Worm (Caenorhabditis elegans) whole organism, young adult: ENCODE results near the gene inso-1.

Experiments
- B0261.1 ChIP-seq: sonication (generic microtip); optimal IDR thresholded peaks from 2 replicates; lab custom pipeline; 2016; ENCODE audit warnings: mild to moderate bottlenecking, missing genetic modification characterization, moderate library complexity, missing compliant biosample characterization
- B0336.3 ChIP-seq: fragments of 200-800 bp; sonication (Bioruptor generic); IDR thresholded peaks from 2 replicates; pipeline ENCODE4 v1.3.6; 2022; ENCODE audit warnings: missing genetic modification characterization, missing compliant biosample characterization
- C17E4.6 ChIP-seq: fragments of 200-800 bp; sonication (Bioruptor generic); IDR thresholded peaks from 2 replicates; pipeline ENCODE4 v1.3.6; 2022; ENCODE audit warnings: missing genetic modification reagents, missing genetic modification characterization, missing compliant biosample characterization
- F33H1.4 ChIP-seq: fragments of 200-800 bp; sonication (Bioruptor generic); IDR thresholded peaks from 2 replicates; pipeline ENCODE4 v1.3.6; 2022; ENCODE audit warnings: missing genetic modification reagents, missing genetic modification characterization, missing compliant biosample characterization
- F55B11.4 ChIP-seq: sonication (generic microtip); optimal IDR thresholded peaks from 2 replicates; lab custom pipeline; 2016; ENCODE audit warnings: missing compliant biosample characterization, missing genetic modification characterization, borderline replicate concordance; ENCODE audit not compliant: insufficient read depth
- F57C9.4 ChIP-seq: sonication (generic microtip); optimal IDR thresholded peaks from 2 replicates; lab custom pipeline; 2017; ENCODE audit warnings: mild to moderate bottlenecking, missing genetic modification characterization, missing compliant biosample characterization
- K11D2.4 ChIP-seq: fragments of 200-800 bp; sonication (Bioruptor generic); IDR thresholded peaks from 2 replicates; pipeline ENCODE4 v1.3.6; 2022; ENCODE audit warnings: missing genetic modification reagents, missing genetic modification characterization, missing compliant biosample characterization
- T07F8.4 ChIP-seq: sonication (generic microtip); optimal IDR thresholded peaks from 2 replicates; lab custom pipeline; 2016; ENCODE audit warnings: mild to moderate bottlenecking, missing genetic modification characterization, moderate library complexity, missing compliant biosample characterization
- Y53G8AR.9 ChIP-seq: fragments of 200-800 bp; sonication (Bioruptor generic); conservative IDR thresholded peaks from 2 replicates; pipeline ENCODE4 v1.3.6; 2022; ENCODE audit warnings: missing genetic modification reagents, missing genetic modification characterization, missing compliant biosample characterization
- Y56A3A.18 ChIP-seq: fragments of 200-800 bp; sonication (Bioruptor generic); IDR thresholded peaks from 2 replicates; pipeline ENCODE4 v1.3.6; 2022; ENCODE audit warnings: missing genetic modification reagents, missing genetic modification characterization, missing compliant biosample characterization
- Y67H2A.10 ChIP-seq: fragments of 200-800 bp; sonication (Bioruptor generic); conservative IDR thresholded peaks from 2 replicates; pipeline ENCODE4 v1.3.6; 2022; ENCODE audit warnings: missing genetic modification reagents, missing genetic modification characterization, missing compliant biosample characterization
- ama-1 ChIP-seq, 3 experiments: fragments of 150-350 bp in 1 of 3; sonication (generic microtip) in 2 of 3; optimal IDR thresholded peaks; 2 replicates each; lab custom pipeline; 2014 to 2018; ENCODE audit warnings: missing biosample characterization in 2 of 3, missing genetic modification characterization in 2 of 3, missing genetic modification reagents in 2 of 3
- atf-7 ChIP-seq: sonication (generic microtip); optimal IDR thresholded peaks from 2 replicates; lab custom pipeline; 2017; ENCODE audit warnings: mild to moderate bottlenecking, missing genetic modification characterization, missing compliant biosample characterization
- athp-1 ChIP-seq: sonication (generic microtip); optimal IDR thresholded peaks from 2 replicates; lab custom pipeline; 2017; ENCODE audit warnings: mild to moderate bottlenecking, missing genetic modification characterization, missing compliant biosample characterization
- bed-2 ChIP-seq: fragments of 200-800 bp; sonication (Bioruptor generic); IDR thresholded peaks from 2 replicates; pipeline ENCODE4 v1.3.6; 2022; ENCODE audit warnings: missing genetic modification reagents, missing genetic modification characterization, missing compliant biosample characterization
- cebp-2 ChIP-seq: fragments of 200-800 bp; sonication (Bioruptor generic); IDR thresholded peaks from 2 replicates; pipeline ENCODE4 v1.3.6; 2022; ENCODE audit warnings: missing genetic modification characterization, missing compliant biosample characterization
- ceh-27 ChIP-seq: fragments of 200-800 bp; sonication (Bioruptor generic); optimal IDR thresholded peaks from 2 replicates; lab custom pipeline; 2018; ENCODE audit warnings: mild to moderate bottlenecking, missing genetic modification characterization, moderate library complexity, missing compliant biosample characterization
- ceh-40 ChIP-seq: fragments of 200-800 bp; sonication (Bioruptor generic); IDR thresholded peaks from 2 replicates; pipeline ENCODE4 v1.3.6; 2022; ENCODE audit warnings: missing genetic modification characterization, missing compliant biosample characterization
- ceh-91 ChIP-seq: fragments of 200-800 bp; sonication (Bioruptor generic); IDR thresholded peaks from 2 replicates; pipeline ENCODE4 v1.3.6; 2022; ENCODE audit warnings: missing genetic modification reagents, missing genetic modification characterization, missing compliant biosample characterization
- chd-7 ChIP-seq: sonication (generic microtip); optimal IDR thresholded peaks from 2 replicates; lab custom pipeline; 2016; ENCODE audit warnings: mild to moderate bottlenecking, missing genetic modification characterization, moderate library complexity, missing compliant biosample characterization
- die-1 ChIP-seq: sonication (generic microtip); optimal IDR thresholded peaks from 2 replicates; lab custom pipeline; 2016; ENCODE audit warnings: missing genotype, mild to moderate bottlenecking, missing genetic modification characterization, missing compliant biosample characterization
- dpff-1 ChIP-seq: sonication (generic microtip); optimal IDR thresholded peaks from 2 replicates; lab custom pipeline; 2017; ENCODE audit warnings: mild to moderate bottlenecking, missing genetic modification characterization, missing compliant biosample characterization
- egrh-3 ChIP-seq: fragments of 200-800 bp; sonication (Bioruptor generic); IDR thresholded peaks from 2 replicates; pipeline ENCODE4 v1.3.6; 2022; ENCODE audit warnings: missing genetic modification reagents, missing genetic modification characterization, missing compliant biosample characterization
- ekl-4 ChIP-seq: fragments of 200-800 bp; sonication (Bioruptor generic); IDR thresholded peaks from 2 replicates; pipeline ENCODE4 v1.3.6; 2022; ENCODE audit warnings: missing genetic modification reagents, missing genetic modification characterization, missing compliant biosample characterization
- ets-4 ChIP-seq: fragments of 200-800 bp; sonication (Bioruptor generic); optimal IDR thresholded peaks from 2 replicates; lab custom pipeline; 2018; ENCODE audit warnings: mild to moderate bottlenecking, missing genetic modification characterization, missing compliant biosample characterization
- hsf-1 ChIP-seq: fragments of 200-800 bp; sonication (Bioruptor generic); IDR thresholded peaks from 2 replicates; pipeline ENCODE4 v1.3.6; 2022; ENCODE audit warnings: missing genetic modification reagents, missing genetic modification characterization, missing compliant biosample characterization
- let-526 ChIP-seq: fragments of 200-800 bp; sonication (Bioruptor generic); IDR thresholded peaks from 2 replicates; pipeline ENCODE4 v1.3.6; 2022; ENCODE audit warnings: missing genetic modification reagents, missing genetic modification characterization, missing compliant biosample characterization
- lin-35 ChIP-seq, 3 experiments: fragments of 150-350 bp in 2 of 3; sonication (generic microtip) in 1 of 3; optimal IDR thresholded peaks; 2 replicates each; lab custom pipeline; 2014 to 2018; ENCODE audit warnings: missing biosample characterization in 3 of 3, missing genetic modification characterization in 3 of 3, missing genetic modification reagents in 3 of 3
- lin-40 ChIP-seq: sonication (generic microtip); optimal IDR thresholded peaks from 2 replicates; lab custom pipeline; 2016; ENCODE audit warnings: missing genetic modification characterization, mild to moderate bottlenecking, missing compliant biosample characterization, missing genotype, missing genetic modification reagents
- madf-10 ChIP-seq: sonication (generic microtip); optimal IDR thresholded peaks from 2 replicates; lab custom pipeline; 2016; ENCODE audit warnings: mild to moderate bottlenecking, missing genetic modification characterization, missing compliant biosample characterization
- madf-3 ChIP-seq: fragments of 200-800 bp; sonication (Bioruptor generic); IDR thresholded peaks from 2 replicates; pipeline ENCODE4 v1.3.6; 2022; ENCODE audit warnings: missing genetic modification reagents, missing genetic modification characterization, missing compliant biosample characterization
- mxl-1 ChIP-seq: sonication (generic microtip); optimal IDR thresholded peaks from 2 replicates; lab custom pipeline; 2016; ENCODE audit warnings: missing genetic modification characterization, missing compliant biosample characterization
- nfya-2 ChIP-seq: fragments of 200-800 bp; sonication (Bioruptor generic); IDR thresholded peaks from 2 replicates; pipeline ENCODE4 v1.3.6; 2022; ENCODE audit warnings: missing genetic modification reagents, missing genetic modification characterization, missing compliant biosample characterization
- nhr-27 ChIP-seq: fragments of 200-800 bp; sonication (Bioruptor generic); optimal IDR thresholded peaks from 2 replicates; lab custom pipeline; 2018; ENCODE audit warnings: mild to moderate bottlenecking, missing genetic modification characterization, moderate library complexity, missing compliant biosample characterization
- nhr-90 ChIP-seq: sonication (generic microtip); optimal IDR thresholded peaks from 2 replicates; lab custom pipeline; 2016; ENCODE audit warnings: missing genotype, mild to moderate bottlenecking, missing genetic modification characterization, missing compliant biosample characterization
- pbrm-1 ChIP-seq: fragments of 200-800 bp; sonication (Bioruptor generic); IDR thresholded peaks from 2 replicates; pipeline ENCODE4 v1.3.6; 2022; ENCODE audit warnings: missing genetic modification reagents, missing genetic modification characterization, missing compliant biosample characterization
- snpc-1.1 ChIP-seq: sonication (generic microtip); optimal IDR thresholded peaks from 2 replicates; lab custom pipeline; 2017; ENCODE audit warnings: missing genetic modification characterization, mild to moderate bottlenecking, missing compliant biosample characterization, antibody characterized with exemption, moderate library complexity, missing genotype, missing genetic modification reagents; ENCODE audit not compliant: insufficient read depth
- snpc-4 ChIP-seq, 5 experiments: fragments of 150-350 bp in 1 of 5; sonication (generic microtip) in 4 of 5; optimal IDR thresholded peaks; 2 replicates each; lab custom pipeline; 2014 to 2018; ENCODE audit warnings: missing genetic modification characterization in 5 of 5, missing biosample characterization in 3 of 5, antibody characterized with exemption in 2 of 5, mild to moderate bottlenecking in 2 of 5, missing compliant biosample characterization in 2 of 5, missing genotype in 2 of 5, moderate library complexity in 2 of 5, missing genetic modification reagents in 1 of 5
- sptf-2 ChIP-seq: fragments of 200-800 bp; sonication (Bioruptor generic); optimal IDR thresholded peaks from 2 replicates; lab custom pipeline; 2018; ENCODE audit warnings: mild to moderate bottlenecking, missing genetic modification characterization, missing compliant biosample characterization
- tbx-9 ChIP-seq: sonication (generic microtip); optimal IDR thresholded peaks from 2 replicates; lab custom pipeline; 2016; ENCODE audit warnings: borderline replicate concordance, missing genetic modification characterization, inconsistent platforms, missing compliant biosample characterization
- unc-130 ChIP-seq: sonication (generic microtip); optimal IDR thresholded peaks from 2 replicates; lab custom pipeline; 2016; ENCODE audit warnings: missing genetic modification reagents, missing genetic modification characterization, missing compliant biosample characterization
- zfh-2 ChIP-seq: fragments of 200-800 bp; sonication (Bioruptor generic); conservative IDR thresholded peaks from 2 replicates; pipeline ENCODE4 v1.3.6; 2022; ENCODE audit warnings: missing genetic modification reagents, missing genetic modification characterization, missing compliant biosample characterization
- ztf-18 ChIP-seq: sonication (generic microtip); optimal IDR thresholded peaks from 2 replicates; lab custom pipeline; 2016; ENCODE audit warnings: missing genotype, mild to moderate bottlenecking, missing genetic modification characterization, missing compliant biosample characterization
- ztf-22 ChIP-seq: fragments of 200-800 bp; sonication (Bioruptor generic); optimal IDR thresholded peaks from 2 replicates; lab custom pipeline; 2018; ENCODE audit warnings: mild to moderate bottlenecking, missing genetic modification characterization, moderate library complexity, missing compliant biosample characterization
- ztf-25 ChIP-seq: fragments of 200-800 bp; sonication (Bioruptor generic); IDR thresholded peaks from 2 replicates; pipeline ENCODE4 v1.3.6; 2022; ENCODE audit warnings: missing genetic modification reagents, missing genetic modification characterization, missing compliant biosample characterization
- ztf-28 ChIP-seq: fragments of 200-800 bp; sonication (Bioruptor generic); IDR thresholded peaks from 2 replicates; pipeline ENCODE4 v1.3.6; 2022; ENCODE audit warnings: missing genetic modification reagents, missing genetic modification characterization, missing compliant biosample characterization
- ztf-3 ChIP-seq: fragments of 200-800 bp; sonication (Bioruptor generic); optimal IDR thresholded peaks from 2 replicates; lab custom pipeline; 2018; ENCODE audit warnings: mild to moderate bottlenecking, missing genetic modification characterization, missing compliant biosample characterization
- ztf-6 ChIP-seq: fragments of 200-800 bp; sonication (Bioruptor generic); IDR thresholded peaks from 2 replicates; pipeline ENCODE4 v1.3.6; 2022; ENCODE audit warnings: missing genetic modification reagents, missing genetic modification characterization, missing compliant biosample characterization

inso-1 gene

ce11 chrX:1344818-1345217 is 44.9 kb downstream of the inso-1 start (continued):
- TF ChIP-seq Y56A3A.18 (GFP tag; lab: Robert Waterston, UW) = peak; percentile 99
- TF ChIP-seq Y53G8AR.9 (GFP tag; lab: Robert Waterston, UW) = peak; percentile 93
- peak; percentile 98 for TF ChIP-seq B0336.3
- TF ChIP-seq bed-2 (GFP tag; lab: Robert Waterston, UW) = peak; percentile 32; the same call in 1 of the 2 replicates
- TF ChIP-seq ztf-25 (GFP tag; lab: Robert Waterston, UW) = no peak
- TF ChIP-seq ztf-3 (GFP tag; lab: Kevin White, UChicago) = peak; percentile 87
- TF ChIP-seq ceh-27 (GFP tag; lab: Kevin White, UChicago) = peak; percentile 98
- no peak for TF ChIP-seq snpc-1.1 (tag; lab: Kevin White, UChicago)
- no peak for TF ChIP-seq madf-3 (GFP tag; lab: Robert Waterston, UW)
- TF ChIP-seq let-526 (GFP tag; lab: Robert Waterston, UW) = no peak
- TF ChIP-seq ztf-28 = no peak
- no peak for TF ChIP-seq egrh-3 (GFP tag; lab: Robert Waterston, UW)
- no peak for TF ChIP-seq sptf-2 (GFP tag; lab: Kevin White, UChicago)
- TF ChIP-seq pbrm-1 (GFP tag; lab: Robert Waterston, UW) = peak; percentile 86
- TF ChIP-seq K11D2.4 (GFP tag; lab: Robert Waterston, UW) = peak; percentile 98
- TF ChIP-seq hsf-1 (GFP tag; lab: Robert Waterston, UW) = no peak
- peak; percentile 94 for TF ChIP-seq ets-4
- no peak for TF ChIP-seq chd-7 (tag; lab: Kevin White, UChicago)
- TF ChIP-seq ekl-4 (GFP tag; lab: Robert Waterston, UW) = peak; percentile 82
- peak; percentile 94 for TF ChIP-seq madf-10 (tag; lab: Kevin White, UChicago)
- peak; percentile 62 for TF ChIP-seq dpff-1
- peak; percentile 84 for TF ChIP-seq C17E4.6 (GFP tag; lab: Robert Waterston, UW)
- no peak for TF ChIP-seq mxl-1 (tag; lab: Kevin White, UChicago)
- no peak for TF ChIP-seq athp-1 (tag; lab: Kevin White, UChicago)
- TF ChIP-seq unc-130 (GFP tag; lab: Kevin White, UChicago) = no peak
- peak; percentile 53 for TF ChIP-seq B0261.1
- no peak for TF ChIP-seq zfh-2
- peak; percentile 28 for TF ChIP-seq ztf-18 (tag; lab: Kevin White, UChicago)
- peak; percentile 84 for TF ChIP-seq T07F8.4 (tag; lab: Kevin White, UChicago)
- TF ChIP-seq ceh-40 (GFP tag; lab: Robert Waterston, UW) = no peak
- TF ChIP-seq nhr-27 (tag; lab: Kevin White, UChicago) = peak; percentile 38
- no peak for TF ChIP-seq F33H1.4 (GFP tag; lab: Robert Waterston, UW)
- TF ChIP-seq ztf-6 (GFP tag; lab: Robert Waterston, UW) = no peak
- TF ChIP-seq die-1 = peak; percentile 28
- peak; percentile 94 for TF ChIP-seq atf-7
- TF ChIP-seq snpc-4 (GFP tag; optimal IDR thresholded peaks at IDR 0.05; lab: Kevin White, UChicago) = peak; percentile 67
- peak; percentile 55 to 88 (median 80) for TF ChIP-seq snpc-4 (tag; optimal IDR thresholded peaks at IDR 0.05; lab: Kevin White, UChicago)
- TF ChIP-seq Y67H2A.10 = no peak
- peak; percentile 98 for TF ChIP-seq cebp-2 (GFP tag; lab: Robert Waterston, UW)
- no peak for TF ChIP-seq F57C9.4 (tag; lab: Kevin White, UChicago)
- no peak for TF ChIP-seq ceh-91 (GFP tag; lab: Robert Waterston, UW)
- peak; percentile 74 for TF ChIP-seq nhr-90 (tag; lab: Kevin White, UChicago)
- TF ChIP-seq ztf-22 (GFP tag; lab: Kevin White, UChicago) = peak; percentile 77
- TF ChIP-seq tbx-9 (tag; lab: Kevin White, UChicago) = no peak
- TF ChIP-seq lin-40 = peak; percentile 99
- no peak for TF ChIP-seq F55B11.4 (tag; lab: Kevin White, UChicago)
- no peak for TF ChIP-seq ama-1 (optimal IDR thresholded peaks at IDR 0.05; lab: Kevin White, UChicago)
- TF ChIP-seq ama-1 (GFP tag; optimal IDR thresholded peaks at IDR 0.05; lab: Kevin White, UChicago) = no peak
- peak in 2 of 3 experiments; percentile 74 to 97 for TF ChIP-seq lin-35 (GFP tag; optimal IDR thresholded peaks at IDR 0.05; lab: Kevin White, UChicago)
- no peak for TF ChIP-seq nfya-2
